Worm (Caenorhabditis elegans) whole organism, L3 larva: ENCODE measurements around the gene C49C3.21.

Experiments used
- R02D3.7 ChIP-seq: fragments of 150-350 bp; optimal IDR thresholded peaks from 2 replicates; lab custom pipeline; 2014; ENCODE audit warnings: missing biosample characterization, missing genetic modification characterization
- elt-3 ChIP-seq, 3 experiments: fragments of 150-350 bp in 1 of 3; sonication (generic microtip) in 2 of 3; optimal IDR thresholded peaks; 2 replicates in 2 of 3; 4 replicates in 1 of 3; lab custom pipeline; 2014 to 2017; ENCODE audit warnings: missing biosample characterization in 3 of 3, missing genetic modification characterization in 3 of 3
- snpc-4 ChIP-seq: fragments of 150-350 bp; optimal IDR thresholded peaks from 2 replicates; lab custom pipeline; 2014; ENCODE audit warnings: missing biosample characterization, missing genetic modification characterization
- unc-62 ChIP-seq: fragments of 150-350 bp; sonication (generic microtip); optimal IDR thresholded peaks from 4 replicates; lab custom pipeline; 2014; ENCODE audit warnings: missing biosample characterization, missing genetic modification reagents, missing genetic modification characterization

DNA sequence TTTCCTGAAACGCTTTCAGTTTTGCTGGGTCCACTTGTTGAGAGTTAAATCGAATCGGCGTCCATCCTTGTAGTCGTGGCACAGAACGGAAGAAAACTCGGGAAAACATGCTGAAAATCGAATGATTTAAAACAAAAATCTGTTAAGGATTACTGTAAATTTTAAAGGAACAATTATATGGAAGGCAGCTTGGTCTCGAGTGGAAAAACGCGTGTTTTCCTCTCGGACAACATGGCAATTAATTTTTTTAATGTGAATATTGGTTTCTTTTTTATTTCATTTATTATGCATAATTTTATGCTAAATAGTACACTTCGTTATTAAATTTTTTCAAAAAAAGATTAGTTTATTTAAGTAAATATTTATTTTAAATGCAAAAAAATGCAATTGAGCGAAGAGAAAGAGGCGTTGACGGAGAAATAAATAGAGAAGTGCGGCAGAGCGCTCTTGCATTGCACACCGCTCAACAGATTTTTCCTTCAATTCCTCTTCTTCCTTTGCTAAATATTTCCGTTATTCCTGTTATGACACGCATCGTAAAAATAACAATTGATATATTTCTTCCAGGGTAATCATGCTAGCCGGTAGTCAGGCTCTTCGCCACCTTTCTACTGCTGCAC, 37.4 kb downstream of the C49C3.21 start, which contains the start of the genes C30H6.9 and dlat-2:
- peak; percentile 43 for TF ChIP-seq snpc-4 (tag; lab: Kevin White, UChicago)
- TF ChIP-seq elt-3 (tag; optimal IDR thresholded peaks at IDR 0.05; lab: Kevin White, UChicago), result no peak
- no peak for TF ChIP-seq R02D3.7 (tag; lab: Kevin White, UChicago)
- no peak for TF ChIP-seq unc-62
